Fruit fly (Drosophila melanogaster) S2 (cell line): ENCODE data around the gene CG7896.

Experiments used
- CG8478 ChIP-seq: fragments of >200 bp; optimal IDR thresholded peaks from 2 replicates; lab custom pipeline; 2018
- CTCF ChIP-seq, 2 experiments: fragments of >200 bp; optimal IDR thresholded peaks; 2 replicates each; lab custom pipeline; 2018

dm6 chr3R:30037630-30038029 lies 54.4 kb downstream of the CG7896 start, which contains the start of gene ocn:
- TF ChIP-seq CG8478 (lab: Kevin White, UChicago) (no peak), CTCF (optimal IDR thresholded peaks at IDR 0.05; lab: Kevin White, UChicago) (no peak)
